Worm (Caenorhabditis elegans): ENCODE measurements around the gene his-3.

ce11 chrV:16029237-16029636 lies 11.4 kb upstream of the his-3 start:
- no peak for TF ChIP-seq sox-4 (tag; optimal IDR thresholded peaks at IDR 0.05)
- TF ChIP-seq C08G9.2 (tag; optimal IDR thresholded peaks at IDR 0.05): no peak
- TF ChIP-seq pag-3 (tag; optimal IDR thresholded peaks at IDR 0.05; ENCODE audit: borderline replicate concordance): no peak
- no peak for TF ChIP-seq npax-4 (tag; optimal IDR thresholded peaks at IDR 0.05)
- no peak for TF ChIP-seq tbx-2 (tag; optimal IDR thresholded peaks at IDR 0.05)
- no peak for TF ChIP-seq unc-86 (tag; optimal IDR thresholded peaks at IDR 0.05)
- no peak for TF ChIP-seq ceh-9 (tag; optimal IDR thresholded peaks at IDR 0.05)
- no peak for TF ChIP-seq ceh-31 (tag; optimal IDR thresholded peaks at IDR 0.05)
- no peak for TF ChIP-seq hlh-6 (tag; optimal IDR thresholded peaks at IDR 0.05)
- no peak for TF ChIP-seq ama-1 (optimal IDR thresholded peaks at IDR 0.05)
- no peak for TF ChIP-seq ztf-16 (tag; optimal IDR thresholded peaks at IDR 0.05)
- no peak for TF ChIP-seq lim-6 (tag; optimal IDR thresholded peaks at IDR 0.05)
- no peak for TF ChIP-seq elt-2 (tag; optimal IDR thresholded peaks at IDR 0.05)

Measured in whole organism, late embryonic.